Worm (Caenorhabditis elegans) whole organism, early embryonic: ENCODE results near the gene egl-20.

ENCODE experiments used
- B0310.2 ChIP-seq: sonication (generic microtip); optimal IDR thresholded peaks from 2 replicates; lab custom pipeline; 2016; ENCODE audit warnings: mild to moderate bottlenecking, missing genetic modification characterization, missing compliant biosample characterization
- aly-1 ChIP-seq: sonication (generic microtip); optimal IDR thresholded peaks from 2 replicates; lab custom pipeline; 2016; ENCODE audit warnings: missing genetic modification characterization, missing compliant biosample characterization
- ama-1 ChIP-seq: fragments of 150-350 bp; optimal IDR thresholded peaks from 2 replicates; lab custom pipeline; 2014
- ceh-13 ChIP-seq: fragments of 200-800 bp; sonication (Bioruptor generic); optimal IDR thresholded peaks from 2 replicates; lab custom pipeline; 2018; ENCODE audit warnings: mild to moderate bottlenecking, missing genetic modification characterization, missing compliant biosample characterization
- ceh-36 ChIP-seq: sonication (generic microtip); optimal IDR thresholded peaks from 2 replicates; lab custom pipeline; 2016; ENCODE audit warnings: missing genetic modification characterization, inconsistent platforms, missing compliant biosample characterization
- flt-1 ChIP-seq: fragments of 200-800 bp; sonication (Bioruptor generic); IDR thresholded peaks from 2 replicates; pipeline ENCODE4 v1.3.6; 2022; ENCODE audit warnings: missing genetic modification characterization, missing compliant biosample characterization
- hmg-4 ChIP-seq: fragments of 200-800 bp; sonication (Bioruptor generic); optimal IDR thresholded peaks from 2 replicates; lab custom pipeline; 2018; ENCODE audit warnings: mild to moderate bottlenecking, missing genetic modification characterization, missing compliant biosample characterization
- pes-1 ChIP-seq: fragments of 200-800 bp; sonication (Bioruptor generic); IDR thresholded peaks from 2 replicates; pipeline ENCODE4 v1.3.6; 2022; ENCODE audit warnings: missing genetic modification reagents, missing genetic modification characterization, missing compliant biosample characterization
- tbx-37 ChIP-seq: fragments of 200-800 bp; sonication (Bioruptor generic); conservative IDR thresholded peaks from 2 replicates; pipeline ENCODE4 v1.3.6; 2022; ENCODE audit warnings: missing genetic modification reagents, missing genetic modification characterization, missing compliant biosample characterization

- TF ChIP-seq ceh-36 (tag; lab: Kevin White, UChicago), result peak; percentile 42
- TF ChIP-seq ama-1 (lab: Kevin White, UChicago), result no peak
- TF ChIP-seq tbx-37 (GFP tag; lab: Robert Waterston, UW), result no peak
- TF ChIP-seq B0310.2 (tag; lab: Kevin White, UChicago), result no peak
- no peak for TF ChIP-seq aly-1 (tag; lab: Kevin White, UChicago)
- TF ChIP-seq flt-1 (GFP tag; lab: Robert Waterston, UW), result no peak
- TF ChIP-seq ceh-13 (GFP tag; lab: Kevin White, UChicago), result peak; percentile 8
- no peak for TF ChIP-seq hmg-4 (GFP tag; lab: Kevin White, UChicago)
- peak; percentile 27; the same call in 1 of the 2 replicates for TF ChIP-seq pes-1
These were observed 41.9 kb downstream of the egl-20 start for ce11 chrIV:9773441-9773840.
